Fruit fly (Drosophila melanogaster): ENCODE data around the gene spn-D.

spn-D gene

DNA sequence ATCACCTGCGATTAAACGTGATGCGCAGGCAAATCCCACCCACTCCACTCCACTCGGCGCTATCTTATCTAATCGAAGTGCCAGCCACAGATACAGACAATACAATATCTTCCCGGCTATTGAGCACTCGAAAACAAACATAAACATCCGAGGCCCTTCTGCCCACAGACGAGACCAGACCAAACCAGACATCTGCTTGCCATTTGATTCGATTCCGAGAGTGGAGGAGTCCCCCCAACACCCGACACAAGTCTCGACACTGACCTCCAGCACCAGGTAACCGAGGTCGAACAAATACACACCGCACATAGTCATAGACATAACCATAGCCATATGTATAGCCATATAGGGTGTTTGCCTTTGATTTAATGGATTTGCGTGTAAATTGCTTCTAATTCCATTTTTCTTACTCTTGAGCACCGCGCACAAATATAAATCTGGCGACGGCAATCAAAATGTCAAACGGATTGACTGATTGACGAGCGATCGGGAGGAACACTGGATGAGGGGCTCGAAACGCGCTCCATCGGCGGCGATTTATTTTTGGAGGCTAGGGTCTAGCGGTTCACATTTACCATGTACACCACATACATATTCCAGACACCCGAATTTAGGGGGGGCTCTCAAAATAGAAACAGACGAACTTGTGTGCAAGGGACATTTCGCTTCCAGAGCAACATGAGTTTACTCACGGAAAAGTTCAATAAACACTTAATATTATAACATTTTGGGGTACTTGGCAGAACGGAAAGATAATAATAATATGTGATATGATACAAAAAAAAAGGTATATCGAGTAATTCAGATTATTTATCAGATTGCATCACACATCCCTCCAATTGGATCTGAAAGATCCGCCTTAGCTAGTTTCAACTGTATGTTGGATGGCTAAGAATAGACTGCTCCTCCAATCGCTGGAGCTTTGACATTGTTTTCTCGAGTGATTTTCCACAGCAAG, 16.4 kb upstream of the spn-D start:
- peak; percentile 18 for TF ChIP-seq CG10979 (tag; optimal IDR thresholded peaks at IDR 0.05)
- peak; percentile 56 for TF ChIP-seq sd (tag; optimal IDR thresholded peaks at IDR 0.05)
- peak; percentile 47 for TF ChIP-seq CG2678 (tag; optimal IDR thresholded peaks at IDR 0.05)
- TF ChIP-seq mam (GFP tag; optimal IDR thresholded peaks at IDR 0.05) = no peak
- peak; percentile 23 for TF ChIP-seq da (GFP tag; optimal IDR thresholded peaks at IDR 0.05)
- peak; percentile 85 for TF ChIP-seq twi (tag; optimal IDR thresholded peaks at IDR 0.05)
- TF ChIP-seq cwo (GFP tag; optimal IDR thresholded peaks at IDR 0.05) = peak; percentile 57
- TF ChIP-seq ftz-f1 (GFP tag; optimal IDR thresholded peaks at IDR 0.05) = peak; percentile 92
- peak; percentile 83 for TF ChIP-seq grn (GFP tag; optimal IDR thresholded peaks at IDR 0.05)
- TF ChIP-seq klu (GFP tag; IDR thresholded peaks at IDR 0.05) = no peak
- TF ChIP-seq CG10543 (GFP tag; optimal IDR thresholded peaks at IDR 0.05) = peak; percentile 58
- peak; percentile 12 for TF ChIP-seq az2 (GFP tag; optimal IDR thresholded peaks at IDR 0.05)
- no peak for TF ChIP-seq nom (GFP tag; optimal IDR thresholded peaks at IDR 0.05)
- peak; percentile 7 for TF ChIP-seq CG18262 (tag; optimal IDR thresholded peaks at IDR 0.05)
- peak; percentile 9 for TF ChIP-seq CG7556 (GFP tag; optimal IDR thresholded peaks at IDR 0.05)
- peak; percentile 10 for TF ChIP-seq CG11504 (tag; optimal IDR thresholded peaks at IDR 0.05)
- TF ChIP-seq Hey (tag; optimal IDR thresholded peaks at IDR 0.05) = peak; percentile 38
- TF ChIP-seq CG7839 (tag; optimal IDR thresholded peaks at IDR 0.05) = peak; percentile 21
- no peak for TF ChIP-seq Dll (GFP tag; IDR thresholded peaks at IDR 0.05; ENCODE audit: partially characterized antibody)
- peak; percentile 28 for TF ChIP-seq CG7745 (tag; optimal IDR thresholded peaks at IDR 0.05)
- TF ChIP-seq CG2712 (tag; optimal IDR thresholded peaks at IDR 0.05) = peak; percentile 17
- TF ChIP-seq abd-A (tag; optimal IDR thresholded peaks at IDR 0.05) = peak; percentile 90
- no peak for TF ChIP-seq scrt (GFP tag; optimal IDR thresholded peaks at IDR 0.05)
- TF ChIP-seq CG17359 (tag; optimal IDR thresholded peaks at IDR 0.05) = peak; percentile 16
- TF ChIP-seq Xbp1 (GFP tag; optimal IDR thresholded peaks at IDR 0.05) = peak; percentile 27
- TF ChIP-seq oc (tag; optimal IDR thresholded peaks at IDR 0.05) = no peak
- peak in 1 of 3 experiments; percentile 0 for TF ChIP-seq lola (GFP tag; optimal IDR thresholded peaks at IDR 0.05)
- peak; percentile 91 for TF ChIP-seq CG8281 (tag; optimal IDR thresholded peaks at IDR 0.05)
- no peak for TF ChIP-seq pan (optimal IDR thresholded peaks at IDR 0.05)
- no peak for TF ChIP-seq pan (GFP tag; optimal IDR thresholded peaks at IDR 0.05 in 1 of 2, IDR thresholded peaks at IDR 0.05 in 1 of 2)
- peak; percentile 11 for TF ChIP-seq Blimp-1 (GFP tag; optimal IDR thresholded peaks at IDR 0.05)
- no peak for TF ChIP-seq CG17802 (tag; optimal IDR thresholded peaks at IDR 0.05)
- TF ChIP-seq CoRest (tag; optimal IDR thresholded peaks at IDR 0.05) = peak; percentile 28
- TF ChIP-seq CrebB (tag; optimal IDR thresholded peaks at IDR 0.05) = peak; percentile 18
- TF ChIP-seq dmrt99B (tag; optimal IDR thresholded peaks at IDR 0.05) = peak; percentile 32
- peak; percentile 90 for TF ChIP-seq mirr (GFP tag; optimal IDR thresholded peaks at IDR 0.05)
- peak; percentile 11 for TF ChIP-seq CG13424 (tag; optimal IDR thresholded peaks at IDR 0.05)
- no peak for TF ChIP-seq cg (GFP tag; optimal IDR thresholded peaks at IDR 0.05)
- TF ChIP-seq eve (GFP tag; optimal IDR thresholded peaks at IDR 0.05) = peak in 1 of 2 experiments; percentile 81
- TF ChIP-seq CG10431 (GFP tag; optimal IDR thresholded peaks at IDR 0.05) = peak; percentile 73
- TF ChIP-seq D19A (tag; optimal IDR thresholded peaks at IDR 0.05) = peak; percentile 57
- TF ChIP-seq Hr78 (GFP tag; optimal IDR thresholded peaks at IDR 0.05) = peak in 1 of 2 experiments; percentile 79
- peak; percentile 31 for TF ChIP-seq fd64A (GFP tag; optimal IDR thresholded peaks at IDR 0.05)
- no peak for TF ChIP-seq cas (GFP tag; IDR thresholded peaks at IDR 0.05)
- peak; percentile 59 for TF ChIP-seq hth (optimal IDR thresholded peaks at IDR 0.05)
- peak in 1 of 2 experiments; percentile 48 for TF ChIP-seq Pdp1 (GFP tag; optimal IDR thresholded peaks at IDR 0.05)

All from whole organism, embryonic.